Worm (Caenorhabditis elegans): ENCODE measurements around the gene adt-3.

ce11 chrX:3937884-3938283 is 6.4 kb downstream of the adt-3 start:
- TF ChIP-seq nhr-76 (tag; optimal IDR thresholded peaks at IDR 0.05) (no peak), unc-62 (GFP tag; optimal IDR thresholded peaks at IDR 0.05) (no peak), pha-4 (tag; optimal IDR thresholded peaks at IDR 0.05) (no peak), zip-8 (tag; optimal IDR thresholded peaks at IDR 0.05) (no peak), mab-5 (tag; optimal IDR thresholded peaks at IDR 0.05) (no peak), drap-1 (GFP tag; optimal IDR thresholded peaks at IDR 0.05) (no peak), nhr-237 (tag; optimal IDR thresholded peaks at IDR 0.05) (no peak), unc-39 (tag; optimal IDR thresholded peaks at IDR 0.05) (no peak), elt-3 (tag; optimal IDR thresholded peaks at IDR 0.05) (no peak), ces-1 (GFP tag; optimal IDR thresholded peaks at IDR 0.05) (no peak)

Measured in whole organism, mixed stage, embryonic.